Fruit fly (Drosophila melanogaster): ENCODE results near the gene CG8500.

The CG8500 gene

dm6 chr3R:9784341-9785062, at the start of gene CG8500, which contains the start of gene MtnA:
Gene CG8500 (plus strand): TSS chr3R:9784653.
Gene MtnA (minus strand): TSS chr3R:9784370.
- TF ChIP-seq ttk (optimal IDR thresholded peaks at IDR 0.05) = no peak
- TF ChIP-seq h (optimal IDR thresholded peaks at IDR 0.05) = no peak

DNA sequence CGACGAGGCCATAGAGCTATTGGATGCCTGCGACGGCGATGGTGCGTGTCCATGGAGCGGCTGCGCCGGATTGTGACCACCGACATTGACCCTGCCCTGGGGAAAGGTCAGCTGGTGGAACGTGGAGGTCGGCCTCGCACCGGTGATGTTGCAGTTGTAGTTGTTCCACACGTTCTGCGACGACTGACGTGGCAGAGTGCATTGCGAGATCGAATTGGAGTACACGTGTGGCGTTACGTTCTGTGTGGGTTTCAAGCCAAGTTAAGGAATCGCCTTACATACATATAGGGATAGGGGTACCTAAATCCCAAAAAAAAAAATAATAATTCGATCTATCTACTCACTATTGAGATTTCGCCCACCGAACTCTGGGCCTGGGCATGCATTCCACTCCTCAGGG, 49.3 kb upstream of the CG8500 start:
- TF ChIP-seq Myc (optimal IDR thresholded peaks at IDR 0.05) = no peak
- TF ChIP-seq Sin3A (optimal IDR thresholded peaks at IDR 0.05) = no peak
- TF ChIP-seq ttk (optimal IDR thresholded peaks at IDR 0.05) = no peak
- TF ChIP-seq psq (optimal IDR thresholded peaks at IDR 0.05) = no peak
- no peak for TF ChIP-seq h (optimal IDR thresholded peaks at IDR 0.05)
- TF ChIP-seq insv (optimal IDR thresholded peaks at IDR 0.05) = no peak

DNA sequence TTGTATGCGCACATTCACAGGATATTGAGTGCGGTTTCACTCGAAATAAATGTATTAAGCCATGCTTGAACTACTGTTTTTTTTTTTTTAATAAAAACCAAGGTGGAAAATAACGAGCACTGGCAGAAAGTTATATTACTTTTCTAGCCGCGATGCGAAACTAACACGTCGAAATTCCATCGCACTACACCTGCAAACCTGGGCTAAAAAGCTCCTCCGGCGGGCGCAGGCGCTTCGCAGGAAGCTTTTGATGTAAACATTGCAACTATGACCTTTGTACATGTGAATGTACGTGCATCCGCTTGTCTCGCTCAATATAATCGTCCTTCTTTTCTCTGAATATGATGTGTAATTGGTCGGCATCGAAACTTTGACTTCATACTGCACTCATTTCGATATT, 44.7 kb upstream of the CG8500 start, which contains the start of gene side-VII:
side-VII (minus strand) TSS at position 187 of the 400 bp plus-strand sequence.
- no peak for TF ChIP-seq Myc (optimal IDR thresholded peaks at IDR 0.05)
- TF ChIP-seq ttk (optimal IDR thresholded peaks at IDR 0.05) = no peak
- TF ChIP-seq insv (optimal IDR thresholded peaks at IDR 0.05) = no peak
- no peak for TF ChIP-seq Sin3A (optimal IDR thresholded peaks at IDR 0.05)
- TF ChIP-seq h (optimal IDR thresholded peaks at IDR 0.05) = no peak
- no peak for TF ChIP-seq psq (optimal IDR thresholded peaks at IDR 0.05)

DNA sequence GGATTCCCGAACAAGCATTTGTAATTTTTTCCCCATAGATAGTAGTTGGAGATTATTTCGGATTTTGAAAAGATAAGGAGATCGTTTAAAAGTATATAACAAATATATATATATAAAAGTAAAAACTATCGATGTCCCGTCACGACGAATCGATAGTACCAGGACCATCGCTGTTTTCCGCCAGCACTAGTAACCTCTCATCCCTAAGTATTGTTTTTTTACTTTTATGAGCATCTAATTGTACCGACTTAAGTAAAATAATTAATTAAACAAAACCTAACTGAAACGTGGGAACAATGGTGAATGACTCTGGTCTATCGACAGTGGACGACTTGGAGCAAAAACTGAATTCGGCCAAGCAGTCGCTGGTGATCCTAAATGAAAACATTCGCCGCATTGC, 43.7 kb upstream of the CG8500 start, which contains the start of gene Pnn:
Pnn (plus strand) TSS at position 187 of the 400 bp plus-strand sequence.
- TF ChIP-seq ttk (optimal IDR thresholded peaks at IDR 0.05) = no peak
- TF ChIP-seq Sin3A (optimal IDR thresholded peaks at IDR 0.05) = no peak
- TF ChIP-seq Myc (optimal IDR thresholded peaks at IDR 0.05) = no peak
- TF ChIP-seq insv (optimal IDR thresholded peaks at IDR 0.05) = no peak
- no peak for TF ChIP-seq h (optimal IDR thresholded peaks at IDR 0.05)
- TF ChIP-seq psq (optimal IDR thresholded peaks at IDR 0.05) = no peak

dm6 chr3R:9743217-9743616, 41.2 kb upstream of the CG8500 start, which contains the start of gene CG31415:
Gene CG31415 (plus strand): TSS chr3R:9743517.
- no peak for TF ChIP-seq Sin3A (optimal IDR thresholded peaks at IDR 0.05)
- no peak for TF ChIP-seq h (optimal IDR thresholded peaks at IDR 0.05)
- no peak for TF ChIP-seq insv (optimal IDR thresholded peaks at IDR 0.05)
- TF ChIP-seq Myc (optimal IDR thresholded peaks at IDR 0.05) = no peak
- no peak for TF ChIP-seq ttk (optimal IDR thresholded peaks at IDR 0.05)
- TF ChIP-seq psq (optimal IDR thresholded peaks at IDR 0.05) = no peak

DNA sequence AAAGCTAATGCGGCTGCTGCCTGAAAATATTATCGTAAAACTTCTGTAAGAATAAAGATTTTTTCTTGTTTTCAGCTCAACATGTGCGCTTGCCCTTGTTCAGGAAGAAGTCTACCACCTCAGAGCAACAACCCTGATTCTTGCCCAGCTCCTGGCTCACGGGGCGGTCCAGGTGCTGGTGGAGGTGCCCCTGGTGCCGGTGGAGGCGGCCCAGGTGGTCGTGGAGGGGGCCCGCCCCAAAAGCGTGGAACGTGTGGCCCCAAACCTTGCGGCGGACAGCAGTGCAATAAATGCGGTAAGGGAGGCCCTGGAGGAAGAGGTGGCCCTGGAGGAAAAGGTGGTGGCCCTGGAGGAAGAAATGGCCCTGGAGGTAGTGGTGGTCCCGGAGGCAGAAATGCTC, 40.5 kb upstream of the CG8500 start:
- TF ChIP-seq h (optimal IDR thresholded peaks at IDR 0.05) (no peak), ttk (optimal IDR thresholded peaks at IDR 0.05) (no peak), Sin3A (optimal IDR thresholded peaks at IDR 0.05) (no peak), psq (optimal IDR thresholded peaks at IDR 0.05) (no peak), insv (optimal IDR thresholded peaks at IDR 0.05) (no peak), Myc (optimal IDR thresholded peaks at IDR 0.05) (no peak)

dm6 chr3R:9745442-9745841, 39.0 kb upstream of the CG8500 start:
- TF ChIP-seq h (optimal IDR thresholded peaks at IDR 0.05) = no peak
- no peak for TF ChIP-seq Myc (optimal IDR thresholded peaks at IDR 0.05)
- no peak for TF ChIP-seq insv (optimal IDR thresholded peaks at IDR 0.05)
- no peak for TF ChIP-seq ttk (optimal IDR thresholded peaks at IDR 0.05)
- no peak for TF ChIP-seq psq (optimal IDR thresholded peaks at IDR 0.05)
- TF ChIP-seq Sin3A (optimal IDR thresholded peaks at IDR 0.05) = no peak

DNA sequence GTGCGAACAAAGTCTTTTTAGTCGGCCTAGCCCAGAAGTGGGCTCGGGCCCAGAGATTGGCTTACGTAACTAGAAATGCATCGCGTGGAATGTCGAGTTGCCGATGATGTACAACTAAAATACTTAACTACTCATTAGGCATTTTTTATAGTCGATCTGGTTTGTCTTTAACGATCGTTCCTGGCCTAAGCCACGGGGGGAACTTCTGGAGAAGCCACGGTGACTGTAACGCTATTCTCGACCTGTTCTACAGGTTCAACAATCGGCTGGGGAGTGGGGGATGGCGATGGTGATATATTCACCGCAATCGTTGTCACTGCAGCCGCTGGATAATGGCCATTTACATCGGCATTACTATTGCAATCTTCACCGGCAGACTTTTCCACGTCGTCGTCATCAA, 38.2 kb upstream of the CG8500 start, which contains the start of gene CG34409:
CG34409 (minus strand) TSS at position 101 of the 400 bp plus-strand sequence.
- TF ChIP-seq ttk (optimal IDR thresholded peaks at IDR 0.05) = no peak
- no peak for TF ChIP-seq Myc (optimal IDR thresholded peaks at IDR 0.05)
- TF ChIP-seq Sin3A (optimal IDR thresholded peaks at IDR 0.05) = no peak
- no peak for TF ChIP-seq insv (optimal IDR thresholded peaks at IDR 0.05)
- no peak for TF ChIP-seq h (optimal IDR thresholded peaks at IDR 0.05)
- no peak for TF ChIP-seq psq (optimal IDR thresholded peaks at IDR 0.05)

- no peak for TF ChIP-seq Myc (optimal IDR thresholded peaks at IDR 0.05)
- TF ChIP-seq insv (optimal IDR thresholded peaks at IDR 0.05) = no peak
- no peak for TF ChIP-seq ttk (optimal IDR thresholded peaks at IDR 0.05)
- no peak for TF ChIP-seq psq (optimal IDR thresholded peaks at IDR 0.05)
- TF ChIP-seq Sin3A (optimal IDR thresholded peaks at IDR 0.05) = no peak
- no peak for TF ChIP-seq h (optimal IDR thresholded peaks at IDR 0.05)
These were observed 37.1 kb upstream of the CG8500 start, which contains the start of gene CG12948 for dm6 chr3R:9747272-9747874. Gene CG12948 (minus strand): TSS chr3R:9747744.

dm6 chr3R:9747875-9747899, 36.8 kb upstream of the CG8500 start, which contains the start of gene PpD3:
Gene PpD3 (plus strand): TSS chr3R:9747875.
- TF ChIP-seq ttk (optimal IDR thresholded peaks at IDR 0.05) (no peak), insv (optimal IDR thresholded peaks at IDR 0.05) (no peak), psq (optimal IDR thresholded peaks at IDR 0.05) (no peak), Sin3A (optimal IDR thresholded peaks at IDR 0.05) (no peak), Myc (optimal IDR thresholded peaks at IDR 0.05) (no peak), h (optimal IDR thresholded peaks at IDR 0.05) (no peak)

DNA sequence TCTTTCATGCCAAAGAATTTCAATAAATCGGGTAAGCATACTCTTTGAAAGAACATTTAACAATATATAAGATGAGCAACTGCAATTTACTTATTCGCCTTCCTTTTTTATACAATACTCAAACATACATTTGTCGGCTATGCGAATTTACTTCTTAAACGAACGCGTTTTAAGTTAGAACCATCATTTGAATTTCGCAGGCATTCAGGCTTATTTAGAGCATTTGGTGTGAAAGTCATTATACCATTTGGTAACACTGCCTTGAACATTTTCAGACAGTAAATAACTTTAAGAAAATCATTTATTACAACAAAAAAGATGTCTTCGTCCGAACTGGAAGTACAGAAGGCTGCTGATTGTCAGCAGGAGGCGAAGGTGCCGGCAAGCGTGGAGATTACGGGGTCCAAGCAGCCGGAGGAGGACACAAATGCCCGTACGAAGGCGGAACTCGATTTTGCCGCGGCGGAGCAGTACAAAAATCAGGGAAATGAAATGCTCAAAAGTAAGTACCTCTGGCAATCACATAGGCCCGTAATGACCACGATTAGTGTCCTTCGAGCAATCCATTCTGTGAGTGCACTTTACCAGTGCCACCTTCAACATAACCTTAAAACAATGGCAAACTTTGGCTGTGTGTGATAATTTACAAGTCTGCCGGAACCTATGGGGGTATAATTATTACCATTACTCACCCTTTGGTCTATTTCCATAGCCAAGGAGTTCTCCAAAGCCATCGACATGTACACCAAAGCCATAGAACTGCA, 36.4 kb upstream of the CG8500 start:
- TF ChIP-seq ttk (optimal IDR thresholded peaks at IDR 0.05) (no peak), insv (optimal IDR thresholded peaks at IDR 0.05) (no peak), psq (optimal IDR thresholded peaks at IDR 0.05) (no peak), Sin3A (optimal IDR thresholded peaks at IDR 0.05) (no peak), h (optimal IDR thresholded peaks at IDR 0.05) (no peak), Myc (optimal IDR thresholded peaks at IDR 0.05) (no peak)

- TF ChIP-seq insv (optimal IDR thresholded peaks at IDR 0.05) = no peak
- TF ChIP-seq h (optimal IDR thresholded peaks at IDR 0.05) = no peak
These were observed 30.0 kb upstream of the CG8500 start, which contains the start of gene Tti1 for dm6 chr3R:9754487-9754886. Gene Tti1 (minus strand): TSS chr3R:9754686.

All from Kc167 (cell line).